Worm (Caenorhabditis elegans) whole organism, L2 larva: ENCODE measurements around the gene Y54F10BM.6.

Experiments
- ZK546.5 ChIP-seq: sonication (generic microtip); optimal IDR thresholded peaks from 2 replicates; lab custom pipeline; 2017; ENCODE audit warnings: missing biosample characterization, missing genetic modification characterization
- egl-27 ChIP-seq: sonication (generic microtip); optimal IDR thresholded peaks from 3 replicates; lab custom pipeline; 2017; ENCODE audit warnings: missing biosample characterization, missing genetic modification reagents, missing genetic modification characterization
- fos-1 ChIP-seq: fragments of 150-350 bp; optimal IDR thresholded peaks from 2 replicates; lab custom pipeline; 2014; ENCODE audit warnings: missing biosample characterization, missing genetic modification characterization
- lsy-2 ChIP-seq, 2 experiments: fragments of 150-350 bp in 1 of 2; sonication (generic microtip) in 1 of 2; optimal IDR thresholded peaks; 2 replicates each; lab custom pipeline; 2014 to 2017; ENCODE audit warnings: missing biosample characterization in 2 of 2, missing genetic modification characterization in 2 of 2
- mab-5 ChIP-seq: fragments of 150-350 bp; optimal IDR thresholded peaks from 2 replicates; lab custom pipeline; 2014; ENCODE audit warnings: missing biosample characterization, missing genetic modification characterization
- mdl-1 ChIP-seq, 2 experiments: fragments of 150-350 bp in 1 of 2; sonication (generic microtip) in 1 of 2; optimal IDR thresholded peaks; 2 replicates each; lab custom pipeline; 2017; ENCODE audit warnings: missing biosample characterization in 2 of 2, missing genetic modification characterization in 2 of 2
- nhr-10 ChIP-seq: sonication (generic microtip); optimal IDR thresholded peaks from 2 replicates; lab custom pipeline; 2017; ENCODE audit warnings: missing biosample characterization, missing genetic modification characterization
- nhr-11 ChIP-seq: fragments of 150-350 bp; optimal IDR thresholded peaks from 2 replicates; lab custom pipeline; 2014; ENCODE audit warnings: missing biosample characterization, missing genetic modification characterization
- nhr-237 ChIP-seq: fragments of 150-350 bp; optimal IDR thresholded peaks from 2 replicates; lab custom pipeline; 2014; ENCODE audit warnings: missing biosample characterization, missing genetic modification characterization
- sma-3 ChIP-seq: sonication (generic microtip); optimal IDR thresholded peaks from 2 replicates; lab custom pipeline; 2016; ENCODE audit warnings: missing genetic modification reagents, missing genetic modification characterization, missing compliant biosample characterization
- unc-39 ChIP-seq: fragments of 150-350 bp; optimal IDR thresholded peaks from 2 replicates; lab custom pipeline; 2014; ENCODE audit warnings: missing biosample characterization, missing genetic modification characterization
- unc-62 ChIP-seq: fragments of 150-350 bp; optimal IDR thresholded peaks from 2 replicates; lab custom pipeline; 2014; ENCODE audit warnings: missing biosample characterization, missing genetic modification reagents, missing genetic modification characterization
- zag-1 ChIP-seq: fragments of 150-350 bp; optimal IDR thresholded peaks from 2 replicates; lab custom pipeline; 2014; ENCODE audit warnings: missing biosample characterization, missing genetic modification characterization

DNA sequence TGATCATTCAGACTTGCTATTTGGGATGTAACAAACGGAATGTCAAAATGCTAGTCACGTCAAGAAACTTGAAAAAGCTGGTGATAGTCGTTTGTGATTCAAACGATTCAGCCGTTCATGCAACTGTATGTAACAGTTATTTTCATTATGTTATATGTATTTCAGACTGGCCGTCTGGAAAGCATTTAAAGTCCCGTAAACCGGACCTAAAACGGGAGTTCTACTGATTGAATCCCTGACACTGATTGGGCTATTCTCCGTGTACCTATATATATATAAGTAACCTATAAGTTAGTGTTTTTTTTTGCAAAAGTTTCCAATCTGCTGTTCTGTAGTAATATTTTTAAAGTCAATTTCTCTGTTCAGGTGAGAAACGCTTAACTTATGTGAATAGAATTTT is 19.4 kb upstream of the Y54F10BM.6 start:
- TF ChIP-seq zag-1 (tag; lab: Kevin White, UChicago) (no peak), sma-3 (GFP tag; lab: Kevin White, UChicago) (no peak), unc-62 (GFP tag; lab: Kevin White, UChicago) (no peak), fos-1 (tag; lab: Kevin White, UChicago) (no peak), mab-5 (tag; lab: Kevin White, UChicago) (no peak), egl-27 (no peak), nhr-11 (no peak), nhr-10 (tag; lab: Kevin White, UChicago) (no peak), ZK546.5 (no peak), mdl-1 (tag; optimal IDR thresholded peaks at IDR 0.05; lab: Kevin White, UChicago) (no peak), lsy-2 (tag; optimal IDR thresholded peaks at IDR 0.05; lab: Kevin White, UChicago) (no peak), unc-39 (tag; lab: Kevin White, UChicago) (no peak), nhr-237 (tag; lab: Kevin White, UChicago) (no peak)
